Fruit fly (Drosophila melanogaster): ENCODE data around the gene aop.

- TF ChIP-seq fru (GFP tag; optimal IDR thresholded peaks at IDR 0.05) (peak; percentile 97), pan (optimal IDR thresholded peaks at IDR 0.05) (no peak), Hr78 (GFP tag; optimal IDR thresholded peaks at IDR 0.05) (no peak), h (GFP tag; optimal IDR thresholded peaks at IDR 0.05) (peak; percentile 97)
Observed at dm6 chr2L:2130157-2130987, 48.2 kb downstream of the aop start, which contains the start of gene Glyp.
